Fruit fly (Drosophila melanogaster): ENCODE results near the gene CG6254.

The CG6254 gene

DNA sequence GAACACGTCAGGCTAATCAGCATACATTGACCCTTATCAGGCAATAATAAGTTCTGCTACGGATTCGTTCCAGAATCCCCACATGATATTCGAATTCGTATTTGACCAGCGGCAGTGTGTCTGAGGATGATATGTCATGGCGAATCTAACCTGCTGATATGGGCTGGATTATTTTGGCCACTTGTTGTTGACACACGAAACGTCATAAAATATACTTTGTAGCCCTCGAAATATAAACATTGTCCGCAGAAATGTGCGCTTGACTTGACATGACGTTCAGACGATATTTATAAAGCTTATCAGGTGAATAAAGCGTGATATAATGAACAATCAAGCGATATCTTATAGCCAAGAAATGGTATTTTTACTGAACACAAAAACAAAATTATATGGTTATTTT, 5.2 kb upstream of the CG6254 start:
- TF ChIP-seq woc (GFP tag; optimal IDR thresholded peaks at IDR 0.05): no peak
- TF ChIP-seq brk (GFP tag; optimal IDR thresholded peaks at IDR 0.05): no peak
- TF ChIP-seq jim (GFP tag; optimal IDR thresholded peaks at IDR 0.05): no peak
- TF ChIP-seq sv (GFP tag; optimal IDR thresholded peaks at IDR 0.05): no peak
- TF ChIP-seq CG9705 (GFP tag; optimal IDR thresholded peaks at IDR 0.05): no peak
- no peak for TF ChIP-seq Mio (GFP tag; optimal IDR thresholded peaks at IDR 0.05)
- TF ChIP-seq N (GFP tag; optimal IDR thresholded peaks at IDR 0.05): no peak
- TF ChIP-seq fru (GFP tag; optimal IDR thresholded peaks at IDR 0.05): no peak
- no peak for TF ChIP-seq GATAd (GFP tag; optimal IDR thresholded peaks at IDR 0.05)
- TF ChIP-seq usp (GFP tag; optimal IDR thresholded peaks at IDR 0.05): no peak
- no peak for TF ChIP-seq Hr83 (GFP tag; optimal IDR thresholded peaks at IDR 0.05; ENCODE audit: poor library complexity, severe bottlenecking)
- no peak for TF ChIP-seq rgr (GFP tag; optimal IDR thresholded peaks at IDR 0.05)
- TF ChIP-seq dsf (GFP tag; optimal IDR thresholded peaks at IDR 0.05; ENCODE audit: borderline replicate concordance): no peak
- TF ChIP-seq Hnf4 (GFP tag; optimal IDR thresholded peaks at IDR 0.05): peak; percentile 36
- TF ChIP-seq foxo (GFP tag; optimal IDR thresholded peaks at IDR 0.05): peak in 1 of 2 experiments; percentile 20
- TF ChIP-seq Dif (GFP tag; optimal IDR thresholded peaks at IDR 0.05; ENCODE audit: partially characterized antibody): no peak
- no peak for TF ChIP-seq psq (GFP tag; optimal IDR thresholded peaks at IDR 0.05)
- no peak for TF ChIP-seq Jra (GFP tag; optimal IDR thresholded peaks at IDR 0.05)
- TF ChIP-seq Rel (GFP tag; optimal IDR thresholded peaks at IDR 0.05): no peak
- TF ChIP-seq Rel (tag; optimal IDR thresholded peaks at IDR 0.05): no peak
- no peak for TF ChIP-seq Sp1 (GFP tag; optimal IDR thresholded peaks at IDR 0.05)
- TF ChIP-seq CG32264 (GFP tag; optimal IDR thresholded peaks at IDR 0.05): no peak
- TF ChIP-seq pan (optimal IDR thresholded peaks at IDR 0.05): no peak
- TF ChIP-seq dmrt93B (GFP tag; optimal IDR thresholded peaks at IDR 0.05): no peak
- TF ChIP-seq CrebA (GFP tag; optimal IDR thresholded peaks at IDR 0.05; ENCODE audit: borderline replicate concordance): no peak
- TF ChIP-seq Hr78 (GFP tag; optimal IDR thresholded peaks at IDR 0.05): no peak
- TF ChIP-seq br (GFP tag; optimal IDR thresholded peaks at IDR 0.05): peak; percentile 42
- TF ChIP-seq Dfd (GFP tag; optimal IDR thresholded peaks at IDR 0.05): no peak
- no peak for TF ChIP-seq Vsx2 (GFP tag; optimal IDR thresholded peaks at IDR 0.05; ENCODE audit: partially characterized antibody)
- no peak for TF ChIP-seq OdsH (GFP tag; optimal IDR thresholded peaks at IDR 0.05)
- TF ChIP-seq Myc (optimal IDR thresholded peaks at IDR 0.05): no peak
- TF ChIP-seq HLH106 (tag; optimal IDR thresholded peaks at IDR 0.05): no peak
- TF ChIP-seq tai (GFP tag; optimal IDR thresholded peaks at IDR 0.05): peak; percentile 50
- no peak for TF ChIP-seq Abd-B (GFP tag; optimal IDR thresholded peaks at IDR 0.05)
- no peak for TF ChIP-seq h (GFP tag; optimal IDR thresholded peaks at IDR 0.05)
- TF ChIP-seq dl (GFP tag; optimal IDR thresholded peaks at IDR 0.05; ENCODE audit: insufficient read depth in 1 of 2, partially characterized antibody in 2 of 2): no peak
- TF ChIP-seq ey (GFP tag; optimal IDR thresholded peaks at IDR 0.05): no peak
- peak; percentile 2 for TF ChIP-seq sage (GFP tag; optimal IDR thresholded peaks at IDR 0.05)
- TF ChIP-seq lola (GFP tag; optimal IDR thresholded peaks at IDR 0.05): no peak

DNA sequence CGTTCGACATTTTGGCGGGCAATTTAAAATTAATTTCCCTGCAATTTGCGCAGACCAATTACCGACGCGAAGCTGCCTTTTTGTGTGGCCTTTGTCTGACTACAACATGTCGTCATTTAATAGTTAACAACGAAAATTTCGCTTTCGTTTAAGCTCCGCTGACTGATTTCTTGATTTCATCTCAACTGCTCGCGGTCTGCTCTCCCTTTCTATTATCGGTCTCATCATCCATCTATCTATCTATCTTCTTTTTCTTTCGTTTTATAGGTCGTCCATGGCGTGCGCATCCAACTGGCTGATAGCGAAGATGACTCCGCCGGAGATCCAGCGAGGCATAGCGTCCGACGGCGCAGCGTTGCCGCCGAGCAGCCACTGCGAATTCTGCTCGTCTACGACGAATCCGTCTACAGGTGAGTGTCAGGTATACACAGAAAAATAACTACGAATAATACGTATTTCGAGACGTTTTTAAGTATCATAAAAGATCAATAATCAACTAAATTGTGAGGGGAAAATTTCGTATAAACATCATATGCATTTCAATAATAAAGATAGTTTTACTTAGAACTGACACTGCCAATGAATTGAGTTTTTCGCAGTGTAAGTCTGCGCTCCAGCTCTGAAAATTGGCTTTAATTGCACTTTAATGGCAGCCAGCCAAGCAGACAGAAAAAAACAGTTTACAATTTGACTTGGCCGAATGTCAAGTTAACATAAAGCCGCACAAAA, 7.0 kb downstream of the CG6254 start:
- TF ChIP-seq Abd-B (GFP tag; optimal IDR thresholded peaks at IDR 0.05): no peak
- TF ChIP-seq fru (GFP tag; optimal IDR thresholded peaks at IDR 0.05): no peak
- no peak for TF ChIP-seq woc (GFP tag; optimal IDR thresholded peaks at IDR 0.05)
- no peak for TF ChIP-seq Hr83 (GFP tag; optimal IDR thresholded peaks at IDR 0.05; ENCODE audit: poor library complexity, severe bottlenecking)
- TF ChIP-seq N (GFP tag; optimal IDR thresholded peaks at IDR 0.05): no peak
- no peak for TF ChIP-seq br (GFP tag; optimal IDR thresholded peaks at IDR 0.05)
- TF ChIP-seq ey (GFP tag; optimal IDR thresholded peaks at IDR 0.05): no peak
- no peak for TF ChIP-seq pan (optimal IDR thresholded peaks at IDR 0.05)
- no peak for TF ChIP-seq usp (GFP tag; optimal IDR thresholded peaks at IDR 0.05)
- TF ChIP-seq Hr78 (GFP tag; optimal IDR thresholded peaks at IDR 0.05): no peak
- TF ChIP-seq Hnf4 (GFP tag; optimal IDR thresholded peaks at IDR 0.05): no peak
- no peak for TF ChIP-seq Mio (GFP tag; optimal IDR thresholded peaks at IDR 0.05)

Data from whole organism, wandering third instar larva.